Fruit fly (Drosophila melanogaster) whole organism, prepupa: ENCODE measurements around the gene CG12713.

Experiments
- Blimp-1 ChIP-seq: fragments of 200-800 bp; sonication (Bioruptor generic); optimal IDR thresholded peaks from 3 replicates; lab custom pipeline; 2017; ENCODE audit warnings: missing biosample characterization, missing genetic modification characterization, mild to moderate bottlenecking, moderate library complexity, missing genetic modification reagents
- CG10631 ChIP-seq: fragments of 200-800 bp; sonication (Bioruptor generic); optimal IDR thresholded peaks from 2 replicates; lab custom pipeline; 2016; ENCODE audit warnings: missing biosample characterization, missing genetic modification characterization
- CG10669 ChIP-seq: fragments of 200-800 bp; sonication (Bioruptor generic); optimal IDR thresholded peaks from 3 replicates; lab custom pipeline; 2018; ENCODE audit warnings: missing biosample characterization, mild to moderate bottlenecking, missing genetic modification characterization, moderate library complexity
- CG11294 ChIP-seq: fragments of 200-800 bp; sonication (Bioruptor generic); IDR thresholded peaks from 2 replicates; pipeline ENCODE4 v1.3.6; 2022; ENCODE audit warnings: missing biosample characterization, missing genetic modification characterization
- CG11762 ChIP-seq: fragments of 200-800 bp; sonication (Bioruptor generic); optimal IDR thresholded peaks from 3 replicates; lab custom pipeline; 2016; ENCODE audit warnings: missing biosample characterization, missing genetic modification characterization; ENCODE audit not compliant: insufficient read depth
- CG11902 ChIP-seq: fragments of 200-800 bp; sonication (Bioruptor generic); optimal IDR thresholded peaks from 3 replicates; lab custom pipeline; 2016; ENCODE audit warnings: missing biosample characterization, missing genetic modification characterization
- CG16779 ChIP-seq: fragments of 200-800 bp; sonication (Bioruptor generic); optimal IDR thresholded peaks from 3 replicates; lab custom pipeline; 2017; ENCODE audit warnings: missing biosample characterization, mild to moderate bottlenecking, missing genetic modification characterization
- CG3032 ChIP-seq: fragments of 200-800 bp; optimal IDR thresholded peaks from 2 replicates; lab custom pipeline; 2019; ENCODE audit warnings: missing biosample characterization, mild to moderate bottlenecking, missing genetic modification characterization, moderate library complexity
- CG32006 ChIP-seq: fragments of 200-800 bp; sonication (Bioruptor generic); optimal IDR thresholded peaks from 3 replicates; lab custom pipeline; 2017; ENCODE audit warnings: missing biosample characterization, mild to moderate bottlenecking, missing genetic modification characterization
- CG34406 ChIP-seq: fragments of 200-800 bp; sonication (Bioruptor generic); optimal IDR thresholded peaks from 3 replicates; lab custom pipeline; 2016; ENCODE audit warnings: missing biosample characterization, missing genetic modification characterization
- CG4318 ChIP-seq: fragments of 200-800 bp; sonication (Bioruptor generic); optimal IDR thresholded peaks from 3 replicates; lab custom pipeline; 2017; ENCODE audit warnings: missing biosample characterization, mild to moderate bottlenecking, missing genetic modification characterization
- CG6163 ChIP-seq: fragments of 200-800 bp; sonication (Bioruptor generic); IDR thresholded peaks from 3 replicates; pipeline ENCODE4 v1.3.6; 2022; ENCODE audit warnings: missing biosample characterization, missing genetic modification characterization
- CG6276 ChIP-seq: fragments of 200-800 bp; sonication (Bioruptor generic); optimal IDR thresholded peaks from 2 replicates; lab custom pipeline; 2017; ENCODE audit warnings: missing biosample characterization, mild to moderate bottlenecking, missing genetic modification characterization
- CG6808 ChIP-seq: fragments of 200-800 bp; sonication (Bioruptor generic); optimal IDR thresholded peaks from 3 replicates; lab custom pipeline; 2017; ENCODE audit warnings: missing biosample characterization, missing genetic modification characterization, mild to moderate bottlenecking, moderate library complexity, missing genetic modification reagents
- CG6854 ChIP-seq: fragments of 200-800 bp; sonication (Bioruptor generic); optimal IDR thresholded peaks from 2 replicates; lab custom pipeline; 2017; ENCODE audit warnings: missing biosample characterization, mild to moderate bottlenecking, missing genetic modification characterization
- CG7368 ChIP-seq: fragments of 200-800 bp; sonication (Bioruptor generic); optimal IDR thresholded peaks from 3 replicates; lab custom pipeline; 2016; ENCODE audit warnings: missing biosample characterization, missing genetic modification characterization
- CG8319 ChIP-seq: fragments of 200-800 bp; sonication (Bioruptor generic); optimal IDR thresholded peaks from 3 replicates; lab custom pipeline; 2016; ENCODE audit warnings: missing biosample characterization, missing genetic modification characterization
- CG8632 ChIP-seq: fragments of 200-800 bp; sonication (Bioruptor generic); optimal IDR thresholded peaks from 3 replicates; lab custom pipeline; 2016; ENCODE audit warnings: missing biosample characterization, missing genetic modification characterization
- CG9139 ChIP-seq: fragments of 200-800 bp; sonication (Bioruptor generic); optimal IDR thresholded peaks from 3 replicates; lab custom pipeline; 2017; ENCODE audit warnings: missing biosample characterization, mild to moderate bottlenecking, missing genetic modification characterization
- Eip75B ChIP-seq: fragments of 200-800 bp; sonication (Bioruptor generic); optimal IDR thresholded peaks from 3 replicates; lab custom pipeline; 2016; ENCODE audit warnings: missing biosample characterization, missing genetic modification characterization
- Eip78C ChIP-seq: fragments of 200-800 bp; sonication (Bioruptor generic); peaks from one replicate; lab custom pipeline; 2016; ENCODE audit warnings: missing biosample characterization, missing genetic modification characterization
- Eip93F ChIP-seq: fragments of 200-800 bp; sonication (Bioruptor generic); optimal IDR thresholded peaks from 2 replicates; lab custom pipeline; 2016; ENCODE audit warnings: missing biosample characterization, mild to moderate bottlenecking, missing genetic modification characterization
- Ets21C ChIP-seq: fragments of 200-800 bp; sonication (Bioruptor generic); optimal IDR thresholded peaks from 3 replicates; lab custom pipeline; 2016; ENCODE audit warnings: missing biosample characterization, missing genetic modification characterization
- Gug ChIP-seq: fragments of 200-800 bp; sonication (Bioruptor generic); IDR thresholded peaks from 2 replicates; pipeline ENCODE4 v1.3.6; 2022; ENCODE audit warnings: missing biosample characterization, missing genetic modification characterization
- Hr38 ChIP-seq: sonication (Bioruptor generic); optimal IDR thresholded peaks from 2 replicates; lab custom pipeline; 2016; ENCODE audit warnings: missing biosample characterization, missing genetic modification characterization
- Hr39 ChIP-seq: fragments of 200-800 bp; sonication (Bioruptor generic); optimal IDR thresholded peaks from 2 replicates; lab custom pipeline; 2016; ENCODE audit warnings: missing biosample characterization, missing genetic modification characterization
- Hr4 ChIP-seq: fragments of 200-800 bp; sonication (Bioruptor generic); optimal IDR thresholded peaks from 3 replicates; lab custom pipeline; 2016; ENCODE audit warnings: missing biosample characterization, missing genetic modification characterization
- Lpt ChIP-seq: fragments of 200-800 bp; sonication (Bioruptor generic); optimal IDR thresholded peaks from 3 replicates; lab custom pipeline; 2016; ENCODE audit warnings: missing biosample characterization, missing genetic modification characterization
- Met ChIP-seq: fragments of 200-800 bp; sonication (Bioruptor generic); optimal IDR thresholded peaks from 3 replicates; lab custom pipeline; 2016; ENCODE audit warnings: missing biosample characterization, missing genetic modification characterization
- OdsH ChIP-seq: fragments of 200-800 bp; sonication (Bioruptor generic); optimal IDR thresholded peaks from 3 replicates; lab custom pipeline; 2016; ENCODE audit warnings: missing biosample characterization, missing genetic modification characterization
- Smox ChIP-seq: fragments of 200-800 bp; sonication (Bioruptor generic); optimal IDR thresholded peaks from 3 replicates; lab custom pipeline; 2016; ENCODE audit warnings: missing biosample characterization, missing genetic modification characterization
- Sox102F ChIP-seq: fragments of 200-800 bp; sonication (Bioruptor generic); optimal IDR thresholded peaks from 2 replicates; lab custom pipeline; 2016; ENCODE audit warnings: missing biosample characterization, mild to moderate bottlenecking, missing genetic modification characterization
- Sox14 ChIP-seq: fragments of 200-800 bp; sonication (Bioruptor generic); optimal IDR thresholded peaks from 3 replicates; lab custom pipeline; 2016; ENCODE audit warnings: missing biosample characterization, missing genetic modification characterization
- Sox15 ChIP-seq: fragments of 200-800 bp; sonication (Bioruptor generic); optimal IDR thresholded peaks from 3 replicates; lab custom pipeline; 2016; ENCODE audit warnings: missing biosample characterization, missing genetic modification characterization
- acj6 ChIP-seq: fragments of 200-800 bp; sonication (Bioruptor generic); optimal IDR thresholded peaks from 3 replicates; lab custom pipeline; 2016; ENCODE audit warnings: missing biosample characterization, missing genetic modification characterization
- cyc ChIP-seq: fragments of 200-800 bp; sonication (Bioruptor generic); optimal IDR thresholded peaks from 3 replicates; lab custom pipeline; 2016; ENCODE audit warnings: missing biosample characterization, missing genetic modification characterization
- dac ChIP-seq: fragments of 200-800 bp; sonication (Bioruptor generic); optimal IDR thresholded peaks from 2 replicates; lab custom pipeline; 2017; ENCODE audit warnings: missing biosample characterization, mild to moderate bottlenecking, missing genetic modification characterization
- eg ChIP-seq: fragments of 200-800 bp; sonication (Bioruptor generic); IDR thresholded peaks from 3 replicates; pipeline ENCODE4 v1.3.6; 2022; ENCODE audit warnings: missing biosample characterization, missing genetic modification characterization
- esn ChIP-seq: fragments of 200-800 bp; sonication (Bioruptor generic); optimal IDR thresholded peaks from 2 replicates; lab custom pipeline; 2016; ENCODE audit warnings: missing biosample characterization, mild to moderate bottlenecking, missing genetic modification characterization, moderate library complexity
- fd59A ChIP-seq: fragments of 200-800 bp; sonication (Bioruptor generic); optimal IDR thresholded peaks from 2 replicates; lab custom pipeline; 2017; ENCODE audit warnings: missing biosample characterization, mild to moderate bottlenecking, missing genetic modification characterization, missing genetic modification reagents
- fd85E ChIP-seq: fragments of 200-800 bp; sonication (Bioruptor generic); optimal IDR thresholded peaks from 3 replicates; lab custom pipeline; 2016; ENCODE audit warnings: missing biosample characterization, missing genetic modification characterization
- fkh ChIP-seq: fragments of 200-800 bp; sonication (Bioruptor generic); optimal IDR thresholded peaks from 3 replicates; lab custom pipeline; 2017; ENCODE audit warnings: missing biosample characterization, mild to moderate bottlenecking, missing genetic modification characterization, moderate library complexity
- lz ChIP-seq: fragments of 200-800 bp; sonication (Bioruptor generic); optimal IDR thresholded peaks from 3 replicates; lab custom pipeline; 2016; ENCODE audit warnings: missing biosample characterization, missing genetic modification characterization
- net ChIP-seq: fragments of 200-800 bp; sonication (Bioruptor generic); optimal IDR thresholded peaks from 3 replicates; lab custom pipeline; 2016; ENCODE audit warnings: missing biosample characterization, missing genetic modification characterization
- pdm3 ChIP-seq: fragments of 200-800 bp; sonication (Bioruptor generic); optimal IDR thresholded peaks from 3 replicates; lab custom pipeline; 2016; ENCODE audit warnings: missing biosample characterization, missing genetic modification characterization
- salr ChIP-seq, 2 experiments: fragments of 200-800 bp; sonication (Bioruptor generic); optimal IDR thresholded peaks; 3 replicates each; lab custom pipeline; 2016 to 2018; ENCODE audit warnings: missing biosample characterization in 2 of 2, missing genetic modification characterization in 2 of 2, mild to moderate bottlenecking in 1 of 2
- spab ChIP-seq: fragments of 200-800 bp; sonication (Bioruptor generic); optimal IDR thresholded peaks from 2 replicates; lab custom pipeline; 2017; ENCODE audit warnings: missing biosample characterization, mild to moderate bottlenecking, missing genetic modification characterization, missing genetic modification reagents
- ss ChIP-seq, 2 experiments: fragments of 200-800 bp; sonication (Bioruptor generic); optimal IDR thresholded peaks; 2 replicates in 1 of 2; 3 replicates in 1 of 2; lab custom pipeline; 2017 to 2018; ENCODE audit warnings: mild to moderate bottlenecking in 2 of 2, missing biosample characterization in 2 of 2, missing genetic modification characterization in 2 of 2, moderate library complexity in 1 of 2
- svp ChIP-seq: fragments of 200-800 bp; sonication (Bioruptor generic); peaks from one replicate; lab custom pipeline; 2016; ENCODE audit warnings: missing biosample characterization, missing genetic modification characterization
- vri ChIP-seq: fragments of 200-800 bp; sonication (Bioruptor generic); optimal IDR thresholded peaks from 3 replicates; lab custom pipeline; 2016; ENCODE audit warnings: missing biosample characterization, mild to moderate bottlenecking, missing genetic modification characterization

Gene CG12713

dm6 chr3L:15815353-15816142 is 16.7 kb upstream of the CG12713 start:
- peak; percentile 95 for TF ChIP-seq OdsH
- TF ChIP-seq Met (GFP tag; lab: Kevin White, UChicago): peak; percentile 94
- peak; percentile 78; the same call in 1 of the 2 replicates for TF ChIP-seq CG11294 (GFP tag; lab: Robert Waterston, UW)
- TF ChIP-seq CG4318: peak; percentile 90
- peak; percentile 86 for TF ChIP-seq fd59A (GFP tag; lab: Kevin White, UChicago)
- peak; percentile 94 for TF ChIP-seq Lpt
- TF ChIP-seq lz (GFP tag; lab: Kevin White, UChicago): peak; percentile 93
- peak; percentile 96 for TF ChIP-seq CG11762
- TF ChIP-seq eg: no peak; the same call in 1 of the 3 replicates
- TF ChIP-seq CG6854: peak; percentile 75
- TF ChIP-seq Ets21C (GFP tag; lab: Kevin White, UChicago): peak; percentile 87
- TF ChIP-seq net: peak; percentile 95
- TF ChIP-seq CG16779 (tag; lab: Kevin White, UChicago): no peak
- peak; percentile 75 for TF ChIP-seq CG11902 (GFP tag; lab: Kevin White, UChicago)
- peak; percentile 90 for TF ChIP-seq spab (GFP tag; lab: Kevin White, UChicago)
- peak; percentile 68 for TF ChIP-seq dac (GFP tag; lab: Kevin White, UChicago)
- TF ChIP-seq CG32006 (GFP tag; lab: Kevin White, UChicago): peak; percentile 96
- TF ChIP-seq acj6 (GFP tag; lab: Kevin White, UChicago): peak; percentile 95
- peak; percentile 91 for TF ChIP-seq CG7368 (GFP tag; lab: Kevin White, UChicago)
- peak; percentile 83 for TF ChIP-seq CG6808
- peak; percentile 84 to 90 for TF ChIP-seq ss (GFP tag; optimal IDR thresholded peaks at IDR 0.05; lab: Kevin White, UChicago)
- peak; percentile 75 for TF ChIP-seq fd85E (GFP tag; lab: Kevin White, UChicago)
- peak; percentile 90 for TF ChIP-seq CG3032 (tag; lab: Kevin White, UChicago)
- peak; percentile 91 for TF ChIP-seq CG10669
- no peak for TF ChIP-seq Smox (GFP tag; lab: Kevin White, UChicago)
- peak; percentile 67 for TF ChIP-seq vri (GFP tag; lab: Kevin White, UChicago)
- TF ChIP-seq Hr4 (GFP tag; lab: Kevin White, UChicago): peak; percentile 93
- peak; percentile 92 for TF ChIP-seq CG8319 (GFP tag; lab: Kevin White, UChicago)
- peak; percentile 87 for TF ChIP-seq Sox15 (GFP tag; lab: Kevin White, UChicago)
- no peak for TF ChIP-seq Hr39 (GFP tag; lab: Kevin White, UChicago)
- no peak for TF ChIP-seq CG6276 (GFP tag; lab: Kevin White, UChicago)
- peak; percentile 96 for TF ChIP-seq esn (GFP tag; lab: Kevin White, UChicago)
- TF ChIP-seq salr (GFP tag; optimal IDR thresholded peaks at IDR 0.05; lab: Kevin White, UChicago): peak in 1 of 2 experiments; percentile 95
- peak; percentile 74 for TF ChIP-seq Blimp-1 (GFP tag; lab: Kevin White, UChicago)
- peak; percentile 18 for TF ChIP-seq fkh (GFP tag; lab: Kevin White, UChicago)
- peak; percentile 88 for TF ChIP-seq Gug (GFP tag; lab: Robert Waterston, UW)
- no peak for TF ChIP-seq Hr38
- peak; percentile 95 for TF ChIP-seq CG8632 (GFP tag; lab: Kevin White, UChicago)
- TF ChIP-seq Eip75B (GFP tag; lab: Kevin White, UChicago): peak; percentile 97
- TF ChIP-seq Sox102F: peak; percentile 89
- peak; percentile 91 for TF ChIP-seq pdm3 (GFP tag; lab: Kevin White, UChicago)
- peak; percentile 99 for TF ChIP-seq Eip78C (GFP tag; lab: Kevin White, UChicago)
- peak; percentile 88; the same call in 2 of the 3 replicates for TF ChIP-seq CG6163 (GFP tag; lab: Robert Waterston, UW)
- peak; percentile 90 for TF ChIP-seq cyc (GFP tag; lab: Kevin White, UChicago)
- peak; percentile 96 for TF ChIP-seq CG10631 (GFP tag; lab: Kevin White, UChicago)
- peak; percentile 94 for TF ChIP-seq Sox14
- TF ChIP-seq Eip93F (GFP tag; lab: Kevin White, UChicago): peak; percentile 30
- TF ChIP-seq CG34406: peak; percentile 95
- TF ChIP-seq CG9139 (GFP tag; lab: Kevin White, UChicago): peak; percentile 83
- TF ChIP-seq svp (GFP tag; lab: Kevin White, UChicago): peak; percentile 95
